Fruit fly (Drosophila melanogaster) whole organism, prepupa: ENCODE measurements around the gene CG11696.

Experiments
- CG6163 ChIP-seq: fragments of 200-800 bp; sonication (Bioruptor generic); IDR thresholded peaks from 3 replicates; pipeline ENCODE4 v1.3.6; 2022; ENCODE audit warnings: missing biosample characterization, missing genetic modification characterization
- CG8319 ChIP-seq: fragments of 200-800 bp; sonication (Bioruptor generic); optimal IDR thresholded peaks from 3 replicates; lab custom pipeline; 2016; ENCODE audit warnings: missing biosample characterization, missing genetic modification characterization
- CG8632 ChIP-seq: fragments of 200-800 bp; sonication (Bioruptor generic); optimal IDR thresholded peaks from 3 replicates; lab custom pipeline; 2016; ENCODE audit warnings: missing biosample characterization, missing genetic modification characterization
- cyc ChIP-seq: fragments of 200-800 bp; sonication (Bioruptor generic); optimal IDR thresholded peaks from 3 replicates; lab custom pipeline; 2016; ENCODE audit warnings: missing biosample characterization, missing genetic modification characterization
- esn ChIP-seq: fragments of 200-800 bp; sonication (Bioruptor generic); optimal IDR thresholded peaks from 2 replicates; lab custom pipeline; 2016; ENCODE audit warnings: missing biosample characterization, mild to moderate bottlenecking, missing genetic modification characterization, moderate library complexity
- vri ChIP-seq: fragments of 200-800 bp; sonication (Bioruptor generic); optimal IDR thresholded peaks from 3 replicates; lab custom pipeline; 2016; ENCODE audit warnings: missing biosample characterization, mild to moderate bottlenecking, missing genetic modification characterization

- TF ChIP-seq vri (GFP tag; lab: Kevin White, UChicago) (peak; percentile 25), CG6163 (GFP tag; lab: Robert Waterston, UW) (no peak), CG8319 (GFP tag; lab: Kevin White, UChicago) (no peak), cyc (peak; percentile 53), CG8632 (peak; percentile 24), esn (GFP tag; lab: Kevin White, UChicago) (peak; percentile 61)
Observed at dm6 chrX:11550078-11550477, 23.5 kb upstream of the CG11696 start.
